Worm (Caenorhabditis elegans): ENCODE measurements around the gene Y97E10AR.2.

The Y97E10AR.2 gene

ce11 chrV:7995878-7996277 lies at the start of gene Y97E10AR.2:
Y97E10AR.2 (plus strand) TSS chrV:7996178.
- TF ChIP-seq ceh-13 (GFP tag; optimal IDR thresholded peaks at IDR 0.05): no peak
- TF ChIP-seq pes-1 (GFP tag; IDR thresholded peaks at IDR 0.05): no peak
- no peak for TF ChIP-seq aly-1 (tag; optimal IDR thresholded peaks at IDR 0.05)
- TF ChIP-seq hmbx-1 (tag; optimal IDR thresholded peaks at IDR 0.05): no peak
- no peak for TF ChIP-seq hmg-4 (GFP tag; optimal IDR thresholded peaks at IDR 0.05)
- no peak for TF ChIP-seq flt-1 (GFP tag; IDR thresholded peaks at IDR 0.05)
- TF ChIP-seq ets-7 (tag; optimal IDR thresholded peaks at IDR 0.05): no peak
- no peak for TF ChIP-seq tbx-11 (GFP tag; IDR thresholded peaks at IDR 0.05)

- TF ChIP-seq ceh-36 (tag; optimal IDR thresholded peaks at IDR 0.05) (no peak), hnd-1 (tag; optimal IDR thresholded peaks at IDR 0.05) (no peak), hmg-4 (GFP tag; optimal IDR thresholded peaks at IDR 0.05) (no peak), tra-4 (tag; optimal IDR thresholded peaks at IDR 0.05) (no peak), tbx-11 (GFP tag; IDR thresholded peaks at IDR 0.05) (no peak), pes-1 (GFP tag; IDR thresholded peaks at IDR 0.05) (no peak), scrt-1 (GFP tag; IDR thresholded peaks at IDR 0.05) (no peak), sea-1 (GFP tag; conservative IDR thresholded peaks at IDR 0.05) (no peak)
Observed at ce11 chrV:7946229-7946628, 49.7 kb upstream of the Y97E10AR.2 start.

ce11 chrV:7952855-7953254 lies 43.1 kb upstream of the Y97E10AR.2 start, which contains the start of gene clec-216:
clec-216 (minus strand) TSS chrV:7952955.
- no peak for TF ChIP-seq hmg-4 (GFP tag; optimal IDR thresholded peaks at IDR 0.05)
- TF ChIP-seq F13C5.2 (tag; optimal IDR thresholded peaks at IDR 0.05): no peak
- no peak for TF ChIP-seq ceh-13 (GFP tag; optimal IDR thresholded peaks at IDR 0.05)
- TF ChIP-seq hnd-1 (tag; optimal IDR thresholded peaks at IDR 0.05): no peak
- no peak for TF ChIP-seq pes-1 (GFP tag; IDR thresholded peaks at IDR 0.05)
- no peak for TF ChIP-seq sea-1 (GFP tag; conservative IDR thresholded peaks at IDR 0.05)
- TF ChIP-seq flt-1 (GFP tag; IDR thresholded peaks at IDR 0.05): no peak
- TF ChIP-seq tbx-37 (GFP tag; conservative IDR thresholded peaks at IDR 0.05): no peak
- TF ChIP-seq tra-4 (tag; optimal IDR thresholded peaks at IDR 0.05): no peak
- TF ChIP-seq B0310.2 (tag; optimal IDR thresholded peaks at IDR 0.05): no peak
- no peak for TF ChIP-seq tbx-11 (GFP tag; IDR thresholded peaks at IDR 0.05)
- TF ChIP-seq ama-1 (optimal IDR thresholded peaks at IDR 0.05): no peak
- TF ChIP-seq scrt-1 (GFP tag; IDR thresholded peaks at IDR 0.05): no peak
- TF ChIP-seq aly-1 (tag; optimal IDR thresholded peaks at IDR 0.05): no peak
- no peak for TF ChIP-seq ceh-36 (tag; optimal IDR thresholded peaks at IDR 0.05)
- no peak for TF ChIP-seq ets-7 (tag; optimal IDR thresholded peaks at IDR 0.05)
- no peak for TF ChIP-seq hmbx-1 (tag; optimal IDR thresholded peaks at IDR 0.05)

- TF ChIP-seq scrt-1 (GFP tag; IDR thresholded peaks at IDR 0.05): no peak
- TF ChIP-seq flt-1 (GFP tag; IDR thresholded peaks at IDR 0.05): no peak
- TF ChIP-seq ama-1 (optimal IDR thresholded peaks at IDR 0.05): no peak
Observed at ce11 chrV:7954552-7954951, 41.4 kb upstream of the Y97E10AR.2 start, which contains the start of gene F26D11.13. F26D11.13 (minus strand) TSS chrV:7954652.

- TF ChIP-seq tra-4 (tag; optimal IDR thresholded peaks at IDR 0.05) (no peak), sea-1 (GFP tag; conservative IDR thresholded peaks at IDR 0.05) (no peak), ceh-13 (GFP tag; optimal IDR thresholded peaks at IDR 0.05) (no peak), pes-1 (GFP tag; IDR thresholded peaks at IDR 0.05) (no peak), ets-7 (tag; optimal IDR thresholded peaks at IDR 0.05) (no peak), tbx-37 (GFP tag; conservative IDR thresholded peaks at IDR 0.05) (no peak), hmbx-1 (tag; optimal IDR thresholded peaks at IDR 0.05) (no peak), B0310.2 (tag; optimal IDR thresholded peaks at IDR 0.05) (no peak), hnd-1 (tag; optimal IDR thresholded peaks at IDR 0.05) (no peak), ama-1 (optimal IDR thresholded peaks at IDR 0.05) (no peak), aly-1 (tag; optimal IDR thresholded peaks at IDR 0.05) (no peak)
Observed at ce11 chrV:7955168-7955567, 40.8 kb upstream of the Y97E10AR.2 start, which contains the start of gene F26D11.12. F26D11.12 (minus strand) TSS chrV:7955312.

- no peak for TF ChIP-seq pes-1 (GFP tag; IDR thresholded peaks at IDR 0.05)
- TF ChIP-seq hmg-4 (GFP tag; optimal IDR thresholded peaks at IDR 0.05): no peak
- no peak for TF ChIP-seq flt-1 (GFP tag; IDR thresholded peaks at IDR 0.05)
- no peak for TF ChIP-seq ceh-36 (tag; optimal IDR thresholded peaks at IDR 0.05)
- TF ChIP-seq tbx-37 (GFP tag; conservative IDR thresholded peaks at IDR 0.05): no peak
- no peak for TF ChIP-seq ceh-13 (GFP tag; optimal IDR thresholded peaks at IDR 0.05)
- no peak for TF ChIP-seq aly-1 (tag; optimal IDR thresholded peaks at IDR 0.05)
- TF ChIP-seq F13C5.2 (tag; optimal IDR thresholded peaks at IDR 0.05): no peak
- TF ChIP-seq B0310.2 (tag; optimal IDR thresholded peaks at IDR 0.05): no peak
- no peak for TF ChIP-seq scrt-1 (GFP tag; IDR thresholded peaks at IDR 0.05)
- no peak for TF ChIP-seq sea-1 (GFP tag; conservative IDR thresholded peaks at IDR 0.05)
- TF ChIP-seq ama-1 (optimal IDR thresholded peaks at IDR 0.05): no peak
- no peak for TF ChIP-seq tbx-11 (GFP tag; IDR thresholded peaks at IDR 0.05)
- no peak for TF ChIP-seq tra-4 (tag; optimal IDR thresholded peaks at IDR 0.05)
- TF ChIP-seq hnd-1 (tag; optimal IDR thresholded peaks at IDR 0.05): no peak
- no peak for TF ChIP-seq hmbx-1 (tag; optimal IDR thresholded peaks at IDR 0.05)
- no peak for TF ChIP-seq ets-7 (tag; optimal IDR thresholded peaks at IDR 0.05)
Observed at ce11 chrV:7956218-7956617, 39.8 kb upstream of the Y97E10AR.2 start, which contains the start of gene pals-34. pals-34 (minus strand) TSS chrV:7956497.

- no peak for TF ChIP-seq tbx-37 (GFP tag; conservative IDR thresholded peaks at IDR 0.05)
- TF ChIP-seq ceh-13 (GFP tag; optimal IDR thresholded peaks at IDR 0.05): no peak
- no peak for TF ChIP-seq pes-1 (GFP tag; IDR thresholded peaks at IDR 0.05)
- no peak for TF ChIP-seq ceh-36 (tag; optimal IDR thresholded peaks at IDR 0.05)
- no peak for TF ChIP-seq aly-1 (tag; optimal IDR thresholded peaks at IDR 0.05)
- TF ChIP-seq F13C5.2 (tag; optimal IDR thresholded peaks at IDR 0.05): no peak
- TF ChIP-seq B0310.2 (tag; optimal IDR thresholded peaks at IDR 0.05): no peak
- TF ChIP-seq sea-1 (GFP tag; conservative IDR thresholded peaks at IDR 0.05): no peak
- no peak for TF ChIP-seq tbx-11 (GFP tag; IDR thresholded peaks at IDR 0.05)
Observed at ce11 chrV:7958740-7959320, 37.1 kb upstream of the Y97E10AR.2 start, which contains the start of the genes clec-217 and F26D11.2. clec-217 (minus strand) TSS chrV:7958840. F26D11.2 (plus strand) TSS chrV:7959270.
